Fruit fly (Drosophila melanogaster) whole organism, prepupa: ENCODE data around the gene Cdc7.
A peak's percentile ranks its signal among the peaks of the same experiment; 100 is the strongest.

ENCODE experiments used
- Blimp-1 ChIP-seq: fragments of 200-800 bp; sonication (Bioruptor generic); optimal IDR thresholded peaks from 3 replicates; lab custom pipeline; 2017; ENCODE audit warnings: missing biosample characterization, missing genetic modification characterization, mild to moderate bottlenecking, moderate library complexity, missing genetic modification reagents
- CG10631 ChIP-seq: fragments of 200-800 bp; sonication (Bioruptor generic); optimal IDR thresholded peaks from 2 replicates; lab custom pipeline; 2016; ENCODE audit warnings: missing biosample characterization, missing genetic modification characterization
- CG10669 ChIP-seq: fragments of 200-800 bp; sonication (Bioruptor generic); optimal IDR thresholded peaks from 3 replicates; lab custom pipeline; 2018; ENCODE audit warnings: missing biosample characterization, mild to moderate bottlenecking, missing genetic modification characterization, moderate library complexity
- CG11294 ChIP-seq: fragments of 200-800 bp; sonication (Bioruptor generic); IDR thresholded peaks from 2 replicates; pipeline ENCODE4 v1.3.6; 2022; ENCODE audit warnings: missing biosample characterization, missing genetic modification characterization
- CG11762 ChIP-seq: fragments of 200-800 bp; sonication (Bioruptor generic); optimal IDR thresholded peaks from 3 replicates; lab custom pipeline; 2016; ENCODE audit warnings: missing biosample characterization, missing genetic modification characterization; ENCODE audit not compliant: insufficient read depth
- CG15336 ChIP-seq: fragments of 200-800 bp; sonication (Bioruptor generic); IDR thresholded peaks from 2 replicates; pipeline ENCODE4 v1.3.6; 2022; ENCODE audit warnings: missing biosample characterization, missing genetic modification characterization
- CG1621 ChIP-seq: fragments of 200-800 bp; sonication (Bioruptor generic); optimal IDR thresholded peaks from 3 replicates; lab custom pipeline; 2018; ENCODE audit warnings: missing biosample characterization, mild to moderate bottlenecking, missing genetic modification characterization
- CG16779 ChIP-seq: fragments of 200-800 bp; sonication (Bioruptor generic); optimal IDR thresholded peaks from 3 replicates; lab custom pipeline; 2017; ENCODE audit warnings: missing biosample characterization, mild to moderate bottlenecking, missing genetic modification characterization
- CG32006 ChIP-seq: fragments of 200-800 bp; sonication (Bioruptor generic); optimal IDR thresholded peaks from 3 replicates; lab custom pipeline; 2017; ENCODE audit warnings: missing biosample characterization, mild to moderate bottlenecking, missing genetic modification characterization
- CG34406 ChIP-seq: fragments of 200-800 bp; sonication (Bioruptor generic); optimal IDR thresholded peaks from 3 replicates; lab custom pipeline; 2016; ENCODE audit warnings: missing biosample characterization, missing genetic modification characterization
- CG3919 ChIP-seq: fragments of 200-800 bp; sonication (Bioruptor generic); optimal IDR thresholded peaks from 3 replicates; lab custom pipeline; 2016; ENCODE audit warnings: missing biosample characterization, missing genetic modification characterization
- CG4318 ChIP-seq: fragments of 200-800 bp; sonication (Bioruptor generic); optimal IDR thresholded peaks from 3 replicates; lab custom pipeline; 2017; ENCODE audit warnings: missing biosample characterization, mild to moderate bottlenecking, missing genetic modification characterization
- CG6163 ChIP-seq: fragments of 200-800 bp; sonication (Bioruptor generic); IDR thresholded peaks from 3 replicates; pipeline ENCODE4 v1.3.6; 2022; ENCODE audit warnings: missing biosample characterization, missing genetic modification characterization
- CG6276 ChIP-seq: fragments of 200-800 bp; sonication (Bioruptor generic); optimal IDR thresholded peaks from 2 replicates; lab custom pipeline; 2017; ENCODE audit warnings: missing biosample characterization, mild to moderate bottlenecking, missing genetic modification characterization
- CG6792 ChIP-seq: fragments of 200-800 bp; sonication (Bioruptor generic); optimal IDR thresholded peaks from 3 replicates; lab custom pipeline; 2016; ENCODE audit warnings: missing biosample characterization, missing genetic modification characterization
- CG6808 ChIP-seq: fragments of 200-800 bp; sonication (Bioruptor generic); optimal IDR thresholded peaks from 3 replicates; lab custom pipeline; 2017; ENCODE audit warnings: missing biosample characterization, missing genetic modification characterization, mild to moderate bottlenecking, moderate library complexity, missing genetic modification reagents
- CG6854 ChIP-seq: fragments of 200-800 bp; sonication (Bioruptor generic); optimal IDR thresholded peaks from 2 replicates; lab custom pipeline; 2017; ENCODE audit warnings: missing biosample characterization, mild to moderate bottlenecking, missing genetic modification characterization
- CG7368 ChIP-seq: fragments of 200-800 bp; sonication (Bioruptor generic); optimal IDR thresholded peaks from 3 replicates; lab custom pipeline; 2016; ENCODE audit warnings: missing biosample characterization, missing genetic modification characterization
- CG8119 ChIP-seq: fragments of 200-800 bp; sonication (Bioruptor generic); IDR thresholded peaks from 3 replicates; pipeline ENCODE4 v1.3.6; 2022; ENCODE audit warnings: missing biosample characterization, missing genetic modification characterization
- CG8319 ChIP-seq: fragments of 200-800 bp; sonication (Bioruptor generic); optimal IDR thresholded peaks from 3 replicates; lab custom pipeline; 2016; ENCODE audit warnings: missing biosample characterization, missing genetic modification characterization
- CG8632 ChIP-seq: fragments of 200-800 bp; sonication (Bioruptor generic); optimal IDR thresholded peaks from 3 replicates; lab custom pipeline; 2016; ENCODE audit warnings: missing biosample characterization, missing genetic modification characterization
- Eip75B ChIP-seq: fragments of 200-800 bp; sonication (Bioruptor generic); optimal IDR thresholded peaks from 3 replicates; lab custom pipeline; 2016; ENCODE audit warnings: missing biosample characterization, missing genetic modification characterization
- Eip78C ChIP-seq: fragments of 200-800 bp; sonication (Bioruptor generic); peaks from one replicate; lab custom pipeline; 2016; ENCODE audit warnings: missing biosample characterization, missing genetic modification characterization
- Eip93F ChIP-seq: fragments of 200-800 bp; sonication (Bioruptor generic); optimal IDR thresholded peaks from 2 replicates; lab custom pipeline; 2016; ENCODE audit warnings: missing biosample characterization, mild to moderate bottlenecking, missing genetic modification characterization
- Ets21C ChIP-seq: fragments of 200-800 bp; sonication (Bioruptor generic); optimal IDR thresholded peaks from 3 replicates; lab custom pipeline; 2016; ENCODE audit warnings: missing biosample characterization, missing genetic modification characterization
- Ets96B ChIP-seq: fragments of 200-800 bp; optimal IDR thresholded peaks from 2 replicates; lab custom pipeline; 2019; ENCODE audit warnings: missing biosample characterization, mild to moderate bottlenecking, missing genetic modification characterization, moderate library complexity
- Gug ChIP-seq: fragments of 200-800 bp; sonication (Bioruptor generic); IDR thresholded peaks from 2 replicates; pipeline ENCODE4 v1.3.6; 2022; ENCODE audit warnings: missing biosample characterization, missing genetic modification characterization
- Hr38 ChIP-seq: sonication (Bioruptor generic); optimal IDR thresholded peaks from 2 replicates; lab custom pipeline; 2016; ENCODE audit warnings: missing biosample characterization, missing genetic modification characterization
- Hr39 ChIP-seq: fragments of 200-800 bp; sonication (Bioruptor generic); optimal IDR thresholded peaks from 2 replicates; lab custom pipeline; 2016; ENCODE audit warnings: missing biosample characterization, missing genetic modification characterization
- Hr4 ChIP-seq: fragments of 200-800 bp; sonication (Bioruptor generic); optimal IDR thresholded peaks from 3 replicates; lab custom pipeline; 2016; ENCODE audit warnings: missing biosample characterization, missing genetic modification characterization
- Lpt ChIP-seq: fragments of 200-800 bp; sonication (Bioruptor generic); optimal IDR thresholded peaks from 3 replicates; lab custom pipeline; 2016; ENCODE audit warnings: missing biosample characterization, missing genetic modification characterization
- Met ChIP-seq: fragments of 200-800 bp; sonication (Bioruptor generic); optimal IDR thresholded peaks from 3 replicates; lab custom pipeline; 2016; ENCODE audit warnings: missing biosample characterization, missing genetic modification characterization
- Smox ChIP-seq: fragments of 200-800 bp; sonication (Bioruptor generic); optimal IDR thresholded peaks from 3 replicates; lab custom pipeline; 2016; ENCODE audit warnings: missing biosample characterization, missing genetic modification characterization
- Sox14 ChIP-seq: fragments of 200-800 bp; sonication (Bioruptor generic); optimal IDR thresholded peaks from 3 replicates; lab custom pipeline; 2016; ENCODE audit warnings: missing biosample characterization, missing genetic modification characterization
- Sox15 ChIP-seq: fragments of 200-800 bp; sonication (Bioruptor generic); optimal IDR thresholded peaks from 3 replicates; lab custom pipeline; 2016; ENCODE audit warnings: missing biosample characterization, missing genetic modification characterization
- achi ChIP-seq: fragments of 200-800 bp; sonication (Bioruptor generic); optimal IDR thresholded peaks from 3 replicates; lab custom pipeline; 2016; ENCODE audit warnings: missing biosample characterization, missing genetic modification characterization
- acj6 ChIP-seq: fragments of 200-800 bp; sonication (Bioruptor generic); optimal IDR thresholded peaks from 3 replicates; lab custom pipeline; 2016; ENCODE audit warnings: missing biosample characterization, missing genetic modification characterization
- cyc ChIP-seq: fragments of 200-800 bp; sonication (Bioruptor generic); optimal IDR thresholded peaks from 3 replicates; lab custom pipeline; 2016; ENCODE audit warnings: missing biosample characterization, missing genetic modification characterization
- dac ChIP-seq: fragments of 200-800 bp; sonication (Bioruptor generic); optimal IDR thresholded peaks from 2 replicates; lab custom pipeline; 2017; ENCODE audit warnings: missing biosample characterization, mild to moderate bottlenecking, missing genetic modification characterization
- dsx ChIP-seq: fragments of 200-800 bp; optimal IDR thresholded peaks from 3 replicates; lab custom pipeline; 2019; ENCODE audit warnings: missing biosample characterization, mild to moderate bottlenecking, missing genetic modification characterization, moderate library complexity; ENCODE audit not compliant: poor library complexity, severe bottlenecking
- eg ChIP-seq: fragments of 200-800 bp; sonication (Bioruptor generic); IDR thresholded peaks from 3 replicates; pipeline ENCODE4 v1.3.6; 2022; ENCODE audit warnings: missing biosample characterization, missing genetic modification characterization
- esn ChIP-seq: fragments of 200-800 bp; sonication (Bioruptor generic); optimal IDR thresholded peaks from 2 replicates; lab custom pipeline; 2016; ENCODE audit warnings: missing biosample characterization, mild to moderate bottlenecking, missing genetic modification characterization, moderate library complexity
- fd59A ChIP-seq: fragments of 200-800 bp; sonication (Bioruptor generic); optimal IDR thresholded peaks from 2 replicates; lab custom pipeline; 2017; ENCODE audit warnings: missing biosample characterization, mild to moderate bottlenecking, missing genetic modification characterization, missing genetic modification reagents
- fd85E ChIP-seq: fragments of 200-800 bp; sonication (Bioruptor generic); optimal IDR thresholded peaks from 3 replicates; lab custom pipeline; 2016; ENCODE audit warnings: missing biosample characterization, missing genetic modification characterization
- fkh ChIP-seq: fragments of 200-800 bp; sonication (Bioruptor generic); optimal IDR thresholded peaks from 3 replicates; lab custom pipeline; 2017; ENCODE audit warnings: missing biosample characterization, mild to moderate bottlenecking, missing genetic modification characterization, moderate library complexity
- lz ChIP-seq: fragments of 200-800 bp; sonication (Bioruptor generic); optimal IDR thresholded peaks from 3 replicates; lab custom pipeline; 2016; ENCODE audit warnings: missing biosample characterization, missing genetic modification characterization
- net ChIP-seq: fragments of 200-800 bp; sonication (Bioruptor generic); optimal IDR thresholded peaks from 3 replicates; lab custom pipeline; 2016; ENCODE audit warnings: missing biosample characterization, missing genetic modification characterization
- pdm3 ChIP-seq: fragments of 200-800 bp; sonication (Bioruptor generic); optimal IDR thresholded peaks from 3 replicates; lab custom pipeline; 2016; ENCODE audit warnings: missing biosample characterization, missing genetic modification characterization
- spab ChIP-seq: fragments of 200-800 bp; sonication (Bioruptor generic); optimal IDR thresholded peaks from 2 replicates; lab custom pipeline; 2017; ENCODE audit warnings: missing biosample characterization, mild to moderate bottlenecking, missing genetic modification characterization, missing genetic modification reagents
- ss ChIP-seq, 2 experiments: fragments of 200-800 bp; sonication (Bioruptor generic); optimal IDR thresholded peaks; 2 replicates in 1 of 2; 3 replicates in 1 of 2; lab custom pipeline; 2017 to 2018; ENCODE audit warnings: mild to moderate bottlenecking in 2 of 2, missing biosample characterization in 2 of 2, missing genetic modification characterization in 2 of 2, moderate library complexity in 1 of 2
- svp ChIP-seq: fragments of 200-800 bp; sonication (Bioruptor generic); peaks from one replicate; lab custom pipeline; 2016; ENCODE audit warnings: missing biosample characterization, missing genetic modification characterization
- topi ChIP-seq: fragments of 200-800 bp; sonication (Bioruptor generic); optimal IDR thresholded peaks from 3 replicates; lab custom pipeline; 2016; ENCODE audit warnings: missing biosample characterization, missing genetic modification characterization
- vri ChIP-seq: fragments of 200-800 bp; sonication (Bioruptor generic); optimal IDR thresholded peaks from 3 replicates; lab custom pipeline; 2016; ENCODE audit warnings: missing biosample characterization, mild to moderate bottlenecking, missing genetic modification characterization

Gene Cdc7

DNA sequence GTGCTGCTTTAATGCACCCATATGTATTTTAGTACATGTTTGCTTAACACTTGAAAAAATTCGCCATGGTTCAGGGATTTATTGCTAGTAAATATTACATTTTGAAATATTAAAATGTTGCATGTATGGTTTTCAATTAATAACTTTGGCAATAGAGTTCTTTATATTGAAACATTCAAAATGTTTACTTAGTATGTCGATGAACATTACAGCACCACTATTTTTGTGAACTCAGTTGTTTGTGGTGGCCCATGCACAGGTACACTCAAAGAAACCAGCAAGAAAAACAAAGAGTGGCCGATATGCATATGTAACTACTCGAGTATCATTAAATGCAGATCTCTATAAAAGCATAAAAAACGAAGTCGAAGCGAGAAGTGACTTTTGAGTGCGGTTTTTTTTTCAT, 47.7 kb downstream of the Cdc7 start:
- TF ChIP-seq svp (GFP tag; lab: Kevin White, UChicago) (peak; percentile 52), Hr4 (GFP tag; lab: Kevin White, UChicago) (peak; percentile 87), Smox (GFP tag; lab: Kevin White, UChicago) (no peak), Ets21C (no peak), Gug (GFP tag; lab: Robert Waterston, UW) (peak; percentile 83), Sox15 (GFP tag; lab: Kevin White, UChicago) (no peak), CG10631 (GFP tag; lab: Kevin White, UChicago) (peak; percentile 67), achi (GFP tag; lab: Kevin White, UChicago) (peak; percentile 73), CG6163 (GFP tag; lab: Robert Waterston, UW) (peak; percentile 85), CG6808 (peak; percentile 76), esn (GFP tag; lab: Kevin White, UChicago) (no peak), CG6854 (no peak), Blimp-1 (no peak), CG3919 (GFP tag; lab: Kevin White, UChicago) (peak; percentile 59), Ets96B (peak; percentile 64), CG1621 (peak; percentile 67), CG7368 (GFP tag; lab: Kevin White, UChicago) (peak; percentile 46), CG16779 (tag; lab: Kevin White, UChicago) (peak; percentile 58), Met (GFP tag; lab: Kevin White, UChicago) (peak; percentile 10), fd85E (GFP tag; lab: Kevin White, UChicago) (no peak), CG6276 (peak; percentile 80), spab (GFP tag; lab: Kevin White, UChicago) (peak; percentile 62), Hr38 (no peak), net (GFP tag; lab: Kevin White, UChicago) (peak; percentile 69), Hr39 (GFP tag; lab: Kevin White, UChicago) (peak; percentile 15), CG34406 (GFP tag; lab: Kevin White, UChicago) (peak; percentile 25), eg (GFP tag; lab: Robert Waterston, UW) (peak; percentile 87), dac (GFP tag; lab: Kevin White, UChicago) (peak; percentile 66), Eip78C (GFP tag; lab: Kevin White, UChicago) (peak; percentile 94), Eip75B (GFP tag; lab: Kevin White, UChicago) (peak; percentile 58), CG32006 (GFP tag; lab: Kevin White, UChicago) (peak; percentile 91), ss (GFP tag; optimal IDR thresholded peaks at IDR 0.05; lab: Kevin White, UChicago) (peak; percentile 65 to 83), CG15336 (GFP tag; lab: Robert Waterston, UW) (peak; percentile 91), Lpt (GFP tag; lab: Kevin White, UChicago) (peak; percentile 72), dsx (GFP tag; lab: Kevin White, UChicago) (peak; percentile 72), CG8319 (no peak), CG8632 (GFP tag; lab: Kevin White, UChicago) (peak; percentile 51), topi (peak; percentile 15), Eip93F (GFP tag; lab: Kevin White, UChicago) (no peak), vri (GFP tag; lab: Kevin White, UChicago) (no peak), CG11762 (GFP tag; lab: Kevin White, UChicago) (peak; percentile 44), CG6792 (peak; percentile 28), Sox14 (GFP tag; lab: Kevin White, UChicago) (peak; percentile 49), cyc (no peak), CG11294 (GFP tag; lab: Robert Waterston, UW) (peak; percentile 46; the same call in 1 of the 2 replicates), pdm3 (peak; percentile 82), fkh (GFP tag; lab: Kevin White, UChicago) (peak; percentile 58), CG4318 (GFP tag; lab: Kevin White, UChicago) (peak; percentile 75), fd59A (GFP tag; lab: Kevin White, UChicago) (peak; percentile 70), acj6 (GFP tag; lab: Kevin White, UChicago) (peak; percentile 65), lz (peak; percentile 26), CG8119 (GFP tag; lab: Robert Waterston, UW) (peak; percentile 93), CG10669 (GFP tag; lab: Kevin White, UChicago) (peak; percentile 77)
